Fruit fly (Drosophila melanogaster) whole organism, embryonic: ENCODE results near the gene CG10584.
A peak's percentile ranks its signal among the peaks of the same experiment; 100 is the strongest.

ENCODE experiments used
- CG31388 ChIP-seq: fragments of 200-800 bp; sonication (Bioruptor generic); optimal IDR thresholded peaks from 2 replicates; lab custom pipeline; 2016; ENCODE audit warnings: missing biosample characterization, missing genetic modification characterization
- eyg ChIP-seq: fragments of 200-800 bp; sonication (Bioruptor generic); optimal IDR thresholded peaks from 3 replicates; lab custom pipeline; 2016; ENCODE audit warnings: missing biosample characterization, missing genetic modification characterization
- nerfin-1 ChIP-seq: fragments of 200-800 bp; sonication (Bioruptor generic); optimal IDR thresholded peaks from 3 replicates; lab custom pipeline; 2019; ENCODE audit warnings: missing biosample characterization, mild to moderate bottlenecking, missing genetic modification characterization, moderate library complexity
- pros ChIP-seq: fragments of 200-800 bp; sonication (Bioruptor generic); optimal IDR thresholded peaks from 3 replicates; lab custom pipeline; 2019; ENCODE audit warnings: missing biosample characterization, mild to moderate bottlenecking, missing genetic modification characterization, moderate library complexity

DNA sequence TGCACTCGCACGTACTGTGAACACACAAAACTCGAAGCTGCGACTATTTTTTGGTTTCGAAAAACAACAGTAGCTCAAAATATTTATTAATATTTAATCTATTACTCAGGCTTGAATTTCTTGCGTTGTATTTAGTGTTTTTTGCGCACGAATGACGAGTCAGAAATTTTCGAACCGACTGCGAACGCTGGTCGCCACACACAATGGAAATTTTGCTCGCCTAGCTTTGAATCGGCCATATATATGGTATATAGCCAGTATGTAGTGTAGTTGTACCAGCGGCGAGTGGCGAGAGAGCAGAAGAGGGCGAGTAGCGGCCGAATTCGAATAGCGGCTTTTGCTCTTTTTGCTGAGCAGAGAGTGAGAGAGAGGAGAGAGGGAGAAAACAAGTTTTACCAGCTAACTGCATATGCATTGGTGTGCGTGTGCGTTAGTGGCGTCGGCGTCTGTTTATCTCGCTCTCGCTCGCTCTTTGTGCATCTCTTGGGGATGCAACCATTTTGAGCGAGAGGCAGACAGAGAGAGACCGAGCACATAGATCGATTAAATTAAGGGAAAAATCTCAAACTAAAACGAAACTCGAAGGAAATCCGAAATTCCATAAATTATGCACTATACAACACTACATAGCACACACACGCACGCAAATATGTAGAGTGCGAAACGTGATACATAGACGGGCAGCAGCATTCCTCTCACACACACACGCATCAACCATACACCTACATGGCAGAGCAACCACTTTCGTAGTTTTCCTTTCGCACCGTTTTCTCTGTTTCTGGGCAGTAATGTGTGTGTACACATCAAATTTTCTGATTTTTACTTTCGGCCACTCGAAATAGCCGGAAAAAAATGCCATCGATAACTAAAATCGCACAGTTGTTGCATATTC, 4.9 kb downstream of the CG10584 start:
- TF ChIP-seq nerfin-1 (peak; percentile 57), eyg (no peak), pros (peak; percentile 87), CG31388 (no peak)
